Worm (Caenorhabditis elegans) whole organism, late embryonic: Measurements from ENCODE around the gene dnj-13.

Experiments
- C08G9.2 ChIP-seq: sonication (generic microtip); optimal IDR thresholded peaks from 2 replicates; lab custom pipeline; 2016; ENCODE audit warnings: mild to moderate bottlenecking, missing genetic modification characterization, moderate library complexity, missing compliant biosample characterization
- F13H6.1 ChIP-seq: sonication (generic microtip); optimal IDR thresholded peaks from 2 replicates; lab custom pipeline; 2016; ENCODE audit warnings: missing genetic modification characterization, missing compliant biosample characterization
- K09A11.1 ChIP-seq: sonication (generic microtip); optimal IDR thresholded peaks from 2 replicates; lab custom pipeline; 2017; ENCODE audit warnings: antibody characterized with exemption, mild to moderate bottlenecking, missing genetic modification characterization, missing compliant biosample characterization; ENCODE audit not compliant: insufficient read depth
- ahr-1 ChIP-seq: sonication (generic microtip); optimal IDR thresholded peaks from 2 replicates; lab custom pipeline; 2016; ENCODE audit warnings: missing genetic modification characterization, missing compliant biosample characterization
- ceh-14 ChIP-seq: sonication (generic microtip); optimal IDR thresholded peaks from 2 replicates; lab custom pipeline; 2016; ENCODE audit warnings: missing genotype, missing genetic modification characterization, missing compliant biosample characterization
- ceh-19 ChIP-seq: fragments of 200-800 bp; sonication (Bioruptor generic); optimal IDR thresholded peaks from 2 replicates; lab custom pipeline; 2018; ENCODE audit warnings: mild to moderate bottlenecking, missing genetic modification characterization, missing compliant biosample characterization
- ceh-22 ChIP-seq: sonication (generic microtip); optimal IDR thresholded peaks from 2 replicates; lab custom pipeline; 2017; ENCODE audit warnings: missing biosample characterization, missing genetic modification characterization
- ceh-31 ChIP-seq: sonication (generic microtip); optimal IDR thresholded peaks from 2 replicates; lab custom pipeline; 2016; ENCODE audit warnings: missing genetic modification characterization, missing compliant biosample characterization
- ceh-45 ChIP-seq: fragments of 200-800 bp; sonication (Bioruptor generic); IDR thresholded peaks from 2 replicates; pipeline ENCODE4 v1.3.6; 2022; ENCODE audit warnings: missing genetic modification reagents, missing genetic modification characterization, missing compliant biosample characterization
- ceh-48 ChIP-seq: sonication (generic microtip); optimal IDR thresholded peaks from 2 replicates; lab custom pipeline; 2016; ENCODE audit warnings: missing genetic modification characterization, inconsistent platforms, missing compliant biosample characterization
- ceh-6 ChIP-seq: fragments of 200-800 bp; sonication (Bioruptor generic); optimal IDR thresholded peaks from 2 replicates; lab custom pipeline; 2018; ENCODE audit warnings: mild to moderate bottlenecking, missing genetic modification characterization, missing compliant biosample characterization
- che-1 ChIP-seq: sonication (generic microtip); optimal IDR thresholded peaks from 2 replicates; lab custom pipeline; 2016; ENCODE audit warnings: mild to moderate bottlenecking, missing genetic modification characterization, missing compliant biosample characterization
- dmd-4 ChIP-seq: sonication (generic microtip); optimal IDR thresholded peaks from 2 replicates; lab custom pipeline; 2016; ENCODE audit warnings: borderline replicate concordance, missing genetic modification characterization, missing compliant biosample characterization
- elt-4 ChIP-seq: sonication (generic microtip); optimal IDR thresholded peaks from 2 replicates; lab custom pipeline; 2016; ENCODE audit warnings: missing genetic modification characterization, missing compliant biosample characterization
- ets-4 ChIP-seq: sonication (generic microtip); optimal IDR thresholded peaks from 2 replicates; lab custom pipeline; 2016; ENCODE audit warnings: missing genetic modification characterization, missing compliant biosample characterization
- eyg-1 ChIP-seq: sonication (generic microtip); optimal IDR thresholded peaks from 2 replicates; lab custom pipeline; 2016; ENCODE audit warnings: missing genotype, missing genetic modification characterization, missing compliant biosample characterization
- fax-1 ChIP-seq: sonication (generic microtip); optimal IDR thresholded peaks from 2 replicates; lab custom pipeline; 2016; ENCODE audit warnings: missing genotype, missing genetic modification characterization, missing compliant biosample characterization
- fkh-10 ChIP-seq: fragments of 150-350 bp; optimal IDR thresholded peaks from 2 replicates; lab custom pipeline; 2014; ENCODE audit warnings: missing biosample characterization, missing genetic modification reagents, missing genetic modification characterization
- gmeb-2 ChIP-seq: sonication (generic microtip); optimal IDR thresholded peaks from 2 replicates; lab custom pipeline; 2016; ENCODE audit warnings: missing genetic modification characterization, inconsistent platforms, missing compliant biosample characterization
- hlh-13 ChIP-seq: fragments of 200-800 bp; sonication (Bioruptor generic); optimal IDR thresholded peaks from 2 replicates; lab custom pipeline; 2018; ENCODE audit warnings: mild to moderate bottlenecking, missing genetic modification characterization, missing compliant biosample characterization
- hlh-15 ChIP-seq: sonication (generic microtip); optimal IDR thresholded peaks from 2 replicates; lab custom pipeline; 2016; ENCODE audit warnings: missing genetic modification characterization, missing compliant biosample characterization
- hlh-30 ChIP-seq: sonication (generic microtip); optimal IDR thresholded peaks from 2 replicates; lab custom pipeline; 2017; ENCODE audit warnings: antibody characterized with exemption, missing genetic modification characterization, missing compliant biosample characterization; ENCODE audit not compliant: insufficient read depth
- hlh-6 ChIP-seq: sonication (generic microtip); optimal IDR thresholded peaks from 2 replicates; lab custom pipeline; 2016; ENCODE audit warnings: missing genotype, missing genetic modification characterization, missing compliant biosample characterization
- hlh-8 ChIP-seq: sonication (generic microtip); optimal IDR thresholded peaks from 2 replicates; lab custom pipeline; 2016; ENCODE audit warnings: missing genotype, missing genetic modification characterization, missing compliant biosample characterization
- lin-11 ChIP-seq: fragments of 200-800 bp; sonication (Bioruptor generic); optimal IDR thresholded peaks from 2 replicates; lab custom pipeline; 2018; ENCODE audit warnings: mild to moderate bottlenecking, missing genetic modification characterization, missing compliant biosample characterization
- madf-2 ChIP-seq: sonication (generic microtip); optimal IDR thresholded peaks from 2 replicates; lab custom pipeline; 2017; ENCODE audit warnings: missing genetic modification characterization, missing compliant biosample characterization
- nfya-1 ChIP-seq: sonication (generic microtip); optimal IDR thresholded peaks from 2 replicates; lab custom pipeline; 2017; ENCODE audit warnings: missing genetic modification characterization, mild to moderate bottlenecking, missing compliant biosample characterization, antibody characterized with exemption, moderate library complexity
- nhr-11 ChIP-seq: fragments of 150-350 bp; optimal IDR thresholded peaks from 2 replicates; lab custom pipeline; 2014; ENCODE audit warnings: missing biosample characterization, missing genetic modification characterization
- nhr-232 ChIP-seq: sonication (generic microtip); optimal IDR thresholded peaks from 2 replicates; lab custom pipeline; 2016; ENCODE audit warnings: missing genetic modification characterization, missing compliant biosample characterization
- pag-3 ChIP-seq: sonication (generic microtip); optimal IDR thresholded peaks from 2 replicates; lab custom pipeline; 2016; ENCODE audit warnings: missing compliant biosample characterization, missing genetic modification characterization, borderline replicate concordance
- pqm-1 ChIP-seq: sonication (generic microtip); optimal IDR thresholded peaks from 2 replicates; lab custom pipeline; 2016; ENCODE audit warnings: missing genetic modification characterization, missing compliant biosample characterization
- ref-2 ChIP-seq: sonication (generic microtip); optimal IDR thresholded peaks from 2 replicates; lab custom pipeline; 2016; ENCODE audit warnings: missing genetic modification characterization, missing compliant biosample characterization
- rnt-1 ChIP-seq: sonication (generic microtip); optimal IDR thresholded peaks from 2 replicates; lab custom pipeline; 2016; ENCODE audit warnings: missing genetic modification characterization, missing compliant biosample characterization
- sdc-2 ChIP-seq: sonication (generic microtip); optimal IDR thresholded peaks from 2 replicates; lab custom pipeline; 2016; ENCODE audit warnings: missing genotype, missing genetic modification characterization, missing compliant biosample characterization
- sox-2 ChIP-seq: fragments of 200-800 bp; sonication (Bioruptor generic); IDR thresholded peaks from 2 replicates; pipeline ENCODE4 v1.3.6; 2022; ENCODE audit warnings: missing genetic modification reagents, missing genetic modification characterization, missing compliant biosample characterization
- syd-9 ChIP-seq: sonication (generic microtip); optimal IDR thresholded peaks from 2 replicates; lab custom pipeline; 2016; ENCODE audit warnings: mild to moderate bottlenecking, missing genetic modification characterization, moderate library complexity, missing compliant biosample characterization
- tbx-2 ChIP-seq: sonication (generic microtip); optimal IDR thresholded peaks from 2 replicates; lab custom pipeline; 2016; ENCODE audit warnings: missing genetic modification characterization, missing compliant biosample characterization
- tbx-7 ChIP-seq: sonication (generic microtip); optimal IDR thresholded peaks from 2 replicates; lab custom pipeline; 2016; ENCODE audit warnings: missing genotype, missing genetic modification characterization, missing compliant biosample characterization
- unc-3 ChIP-seq, 2 experiments: fragments of 200-800 bp in 1 of 2; sonication (Bioruptor generic) in 1 of 2; sonication (generic microtip) in 1 of 2; conservative IDR thresholded peaks in 1 of 2; optimal IDR thresholded peaks in 1 of 2; 2 replicates each; pipeline versions ENCODE4 v1.3.6 to Lab custom; 2016 to 2022; ENCODE audit warnings: missing compliant biosample characterization in 2 of 2, missing genetic modification characterization in 2 of 2, missing genetic modification reagents in 1 of 2
- unc-55 ChIP-seq: sonication (generic microtip); optimal IDR thresholded peaks from 2 replicates; lab custom pipeline; 2017; ENCODE audit warnings: missing biosample characterization, missing genetic modification reagents, missing genetic modification characterization
- zip-5 ChIP-seq: sonication (generic microtip); optimal IDR thresholded peaks from 2 replicates; lab custom pipeline; 2016; ENCODE audit warnings: missing genetic modification characterization, missing compliant biosample characterization
- ztf-16 ChIP-seq: sonication (generic microtip); optimal IDR thresholded peaks from 2 replicates; lab custom pipeline; 2017; ENCODE audit warnings: missing genetic modification characterization, missing compliant biosample characterization

The dnj-13 gene

ce11 chrII:11521300-11521699 lies 24.2 kb upstream of the dnj-13 start, which contains the start of gene Y62F5A.10:
Y62F5A.10 (plus strand) TSS chrII:11521600.
- TF ChIP-seq fax-1 (tag; lab: Kevin White, UChicago) (no peak), pag-3 (tag; lab: Kevin White, UChicago) (no peak), ceh-14 (no peak), F13H6.1 (tag; lab: Kevin White, UChicago) (no peak), elt-4 (tag; lab: Kevin White, UChicago) (no peak), ets-4 (tag; lab: Kevin White, UChicago) (no peak), nhr-232 (tag; lab: Kevin White, UChicago) (no peak), K09A11.1 (tag; lab: Kevin White, UChicago) (no peak), nfya-1 (tag; lab: Kevin White, UChicago) (no peak), hlh-15 (tag; lab: Kevin White, UChicago) (no peak), hlh-30 (tag; lab: Kevin White, UChicago) (no peak), eyg-1 (tag; lab: Kevin White, UChicago) (no peak), ceh-22 (tag; lab: Kevin White, UChicago) (no peak)

- no peak for TF ChIP-seq tbx-7 (tag; lab: Kevin White, UChicago)
- TF ChIP-seq che-1 (tag; lab: Kevin White, UChicago) = no peak
- TF ChIP-seq nhr-11 = no peak
- TF ChIP-seq pag-3 (tag; lab: Kevin White, UChicago) = no peak
- no peak for TF ChIP-seq ceh-48 (tag; lab: Kevin White, UChicago)
- no peak for TF ChIP-seq ceh-31 (tag; lab: Kevin White, UChicago)
- TF ChIP-seq zip-5 = no peak
- TF ChIP-seq pqm-1 (tag; lab: Kevin White, UChicago) = no peak
- TF ChIP-seq ztf-16 (tag; lab: Kevin White, UChicago) = no peak
- TF ChIP-seq ceh-19 (GFP tag; lab: Kevin White, UChicago) = no peak
- no peak for TF ChIP-seq rnt-1 (tag; lab: Kevin White, UChicago)
- no peak for TF ChIP-seq lin-11 (tag; lab: Kevin White, UChicago)
- no peak for TF ChIP-seq fkh-10 (GFP tag; lab: Kevin White, UChicago)
- no peak for TF ChIP-seq unc-55 (GFP tag; lab: Kevin White, UChicago)
- TF ChIP-seq ets-4 (tag; lab: Kevin White, UChicago) = no peak
- no peak for TF ChIP-seq ceh-45
- TF ChIP-seq hlh-13 (GFP tag; lab: Kevin White, UChicago) = no peak
- no peak for TF ChIP-seq ceh-6 (GFP tag; lab: Kevin White, UChicago)
These were observed 18.5 kb upstream of the dnj-13 start, which contains the start of gene age-1 for ce11 chrII:11526954-11527353. age-1 (minus strand) TSS chrII:11527054.

ce11 chrII:11533716-11534115 lies 11.8 kb upstream of the dnj-13 start, which contains the start of gene mdt-8:
mdt-8 (minus strand) TSS chrII:11533816.
- TF ChIP-seq ahr-1 = no peak
- no peak for TF ChIP-seq ceh-19 (GFP tag; lab: Kevin White, UChicago)
- TF ChIP-seq ets-4 (tag; lab: Kevin White, UChicago) = no peak
- TF ChIP-seq unc-3 (GFP tag; conservative IDR thresholded peaks at IDR 0.05; lab: Robert Waterston, UW) = no peak
- no peak for TF ChIP-seq unc-3 (tag; optimal IDR thresholded peaks at IDR 0.05; lab: Kevin White, UChicago)
- no peak for TF ChIP-seq sox-2 (GFP tag; lab: Robert Waterston, UW)
- no peak for TF ChIP-seq ref-2

- TF ChIP-seq ceh-6 (GFP tag; lab: Kevin White, UChicago) = peak; percentile 45
- peak; percentile 52 for TF ChIP-seq madf-2 (tag; lab: Kevin White, UChicago)
- TF ChIP-seq hlh-8 (tag; lab: Kevin White, UChicago) = peak; percentile 89
- TF ChIP-seq unc-3 (GFP tag; conservative IDR thresholded peaks at IDR 0.05; lab: Robert Waterston, UW) = peak; percentile 83
- TF ChIP-seq unc-3 (tag; optimal IDR thresholded peaks at IDR 0.05; lab: Kevin White, UChicago) = peak; percentile 66
- TF ChIP-seq F13H6.1 (tag; lab: Kevin White, UChicago) = peak; percentile 96
- peak; percentile 97 for TF ChIP-seq ets-4 (tag; lab: Kevin White, UChicago)
- peak; percentile 65 for TF ChIP-seq gmeb-2 (tag; lab: Kevin White, UChicago)
- TF ChIP-seq ztf-16 (tag; lab: Kevin White, UChicago) = peak; percentile 78
- TF ChIP-seq sdc-2 = peak; percentile 9
- TF ChIP-seq C08G9.2 (tag; lab: Kevin White, UChicago) = peak; percentile 97
- TF ChIP-seq sox-2 (GFP tag; lab: Robert Waterston, UW) = peak; percentile 35; the same call in 1 of the 2 replicates
- TF ChIP-seq pqm-1 (tag; lab: Kevin White, UChicago) = peak; percentile 89
- TF ChIP-seq ceh-48 (tag; lab: Kevin White, UChicago) = peak; percentile 35
- TF ChIP-seq tbx-2 (tag; lab: Kevin White, UChicago) = peak; percentile 99
- peak; percentile 62 for TF ChIP-seq hlh-6
- TF ChIP-seq dmd-4 (tag; lab: Kevin White, UChicago) = peak; percentile 94
- TF ChIP-seq hlh-15 (tag; lab: Kevin White, UChicago) = peak; percentile 64
- peak; percentile 98 for TF ChIP-seq rnt-1 (tag; lab: Kevin White, UChicago)
- peak; percentile 85 for TF ChIP-seq syd-9 (tag; lab: Kevin White, UChicago)
- peak; percentile 100 for TF ChIP-seq ceh-31 (tag; lab: Kevin White, UChicago)
- TF ChIP-seq ceh-45 = peak; percentile 90
- TF ChIP-seq fax-1 (tag; lab: Kevin White, UChicago) = peak; percentile 94
- peak; percentile 35 for TF ChIP-seq nfya-1 (tag; lab: Kevin White, UChicago)
These were observed 10.9 kb upstream of the dnj-13 start, which contains the start of gene Y62F5A.12 for ce11 chrII:11534429-11535099. Y62F5A.12 (minus strand) TSS chrII:11534479.
